Worm (Caenorhabditis elegans) whole organism, L1 larva: Measurements from ENCODE around the gene F46B3.9.

ENCODE experiments used
- C16A3.4 ChIP-seq: fragments of 150-350 bp; optimal IDR thresholded peaks from 2 replicates; lab custom pipeline; 2014; ENCODE audit warnings: missing biosample characterization, missing genetic modification characterization
- elt-3 ChIP-seq, 6 experiments: fragments of 150-350 bp in 1 of 6; sonication (generic microtip); optimal IDR thresholded peaks; 2 replicates each; lab custom pipeline; 2017 to 2018; ENCODE audit warnings: missing biosample characterization in 6 of 6, missing genetic modification characterization in 6 of 6, inconsistent platforms in 1 of 6

- TF ChIP-seq elt-3 (tag; optimal IDR thresholded peaks at IDR 0.05; lab: Kevin White, UChicago) (no peak), C16A3.4 (tag; lab: Kevin White, UChicago) (no peak)
These were observed 7.7 kb upstream of the F46B3.9 start, which contains the start of gene F46B3.15 for ce11 chrV:20633619-20634018.
